Comparison of ENCODE assay signal across 1 fruit fly cellular context in genomic region chr2L:15179028-15179427, dm6.
TF ChIP-seq lines count a peak whose summit lies in the region.

No protein-coding gene starts in this region.

TF ChIP-seq in whole organism, embryonic, 481 proteins besides CTCF, POLR2A, EP300 and RAD21 (continued from another document):
- TF ChIP-seq gsb (GFP tag; IDR thresholded peaks at IDR 0.05; lab: Robert Waterston, UW) (no peak), Hr51 (GFP tag; optimal IDR thresholded peaks at IDR 0.05; lab: Kevin White, UChicago) (peak in 1 of 2 experiments; percentile 40), Side (GFP tag; optimal IDR thresholded peaks at IDR 0.05; lab: Kevin White, UChicago) (no peak), CG7745 (tag; optimal IDR thresholded peaks at IDR 0.05; lab: Kevin White, UChicago) (no peak), CG16779 (GFP tag; IDR thresholded peaks at IDR 0.05; lab: Robert Waterston, UW) (no peak), dm (GFP tag; optimal IDR thresholded peaks at IDR 0.05; lab: Kevin White, UChicago) (no peak), B-H1 (GFP tag; IDR thresholded peaks at IDR 0.05; lab: Robert Waterston, UW) (peak; percentile 33; the same call in 1 of the 3 replicates), CG6765 (GFP tag; optimal IDR thresholded peaks at IDR 0.05; lab: Kevin White, UChicago) (no peak), Hsf (GFP tag; optimal IDR thresholded peaks at IDR 0.05; lab: Kevin White, UChicago) (no peak), Fer1 (GFP tag; optimal IDR thresholded peaks at IDR 0.05; lab: Kevin White, UChicago) (peak; percentile 71), B-H2 (GFP tag; optimal IDR thresholded peaks at IDR 0.05; lab: Kevin White, UChicago) (no peak), Dek (tag; optimal IDR thresholded peaks at IDR 0.05; lab: Kevin White, UChicago) (no peak), CG14050 (GFP tag; IDR thresholded peaks at IDR 0.05; lab: Robert Waterston, UW) (0 out of 3 replicates have a peak, but pooled peaks have one; percentile 17), mirr (GFP tag; optimal IDR thresholded peaks at IDR 0.05; lab: Kevin White, UChicago) (no peak), CG31365 (tag; optimal IDR thresholded peaks at IDR 0.05; lab: Kevin White, UChicago) (no peak), CG7357 (GFP tag; IDR thresholded peaks at IDR 0.05; lab: Robert Waterston, UW) (0 out of 3 replicates have a peak, but pooled peaks have one; percentile 25), hb (GFP tag; IDR thresholded peaks at IDR 0.05; lab: Robert Waterston, UW; ENCODE audit: partially characterized antibody) (no peak), CG9817 (tag; optimal IDR thresholded peaks at IDR 0.05; lab: Kevin White, UChicago) (peak; percentile 32), caup (GFP tag; optimal IDR thresholded peaks at IDR 0.05; lab: Kevin White, UChicago; ENCODE audit: severe bottlenecking) (peak; percentile 0), ara (GFP tag; IDR thresholded peaks at IDR 0.05; lab: Robert Waterston, UW) (peak; percentile 28; the same call in 1 of the 2 replicates)
TF ChIP-seq in whole organism, embryonic: peak in this region for 80.
